Fruit fly (Drosophila melanogaster) whole organism, pupa: ENCODE measurements around the gene CG34001.
A peak's percentile ranks its signal among the peaks of the same experiment; 100 is the strongest.

Experiments used
- CG10348 ChIP-seq: fragments of 200-800 bp; sonication (Bioruptor generic); IDR thresholded peaks from 2 replicates; pipeline ENCODE4 v1.3.6; 2022; ENCODE audit warnings: missing biosample characterization, missing genetic modification characterization
- CG12605 ChIP-seq: fragments of 200-800 bp; sonication (Bioruptor generic); IDR thresholded peaks from 2 replicates; pipeline ENCODE4 v1.3.6; 2022; ENCODE audit warnings: missing biosample characterization, missing genetic modification characterization
- CG13204 ChIP-seq: fragments of 200-800 bp; sonication (Bioruptor generic); optimal IDR thresholded peaks from 2 replicates; lab custom pipeline; 2018; ENCODE audit warnings: missing biosample characterization, mild to moderate bottlenecking, missing genetic modification characterization, moderate library complexity
- CG14655 ChIP-seq: fragments of 200-800 bp; sonication (Bioruptor generic); optimal IDR thresholded peaks from 3 replicates; lab custom pipeline; 2017; ENCODE audit warnings: mild to moderate bottlenecking, missing biosample characterization, missing genetic modification reagents, missing genetic modification characterization
- CG15710 ChIP-seq: fragments of 200-800 bp; sonication (Bioruptor generic); optimal IDR thresholded peaks from 2 replicates; lab custom pipeline; 2018; ENCODE audit warnings: missing biosample characterization, mild to moderate bottlenecking, missing genetic modification characterization, moderate library complexity
- CG17806 ChIP-seq: fragments of 200-800 bp; sonication (Bioruptor generic); optimal IDR thresholded peaks from 2 replicates; lab custom pipeline; 2018; ENCODE audit warnings: missing biosample characterization, mild to moderate bottlenecking, missing genetic modification characterization, moderate library complexity
- CG32121 ChIP-seq: fragments of 200-800 bp; sonication (Bioruptor generic); IDR thresholded peaks from 2 replicates; pipeline ENCODE4 v1.3.6; 2022; ENCODE audit warnings: missing biosample characterization, missing genetic modification characterization
- CG34367 ChIP-seq: fragments of 200-800 bp; sonication (Bioruptor generic); optimal IDR thresholded peaks from 2 replicates; lab custom pipeline; 2018; ENCODE audit warnings: missing biosample characterization, mild to moderate bottlenecking, missing genetic modification characterization
- CG4496 ChIP-seq: fragments of 200-800 bp; sonication (Bioruptor generic); IDR thresholded peaks from 3 replicates; pipeline ENCODE4 v1.3.6; 2022; ENCODE audit warnings: missing biosample characterization, missing genetic modification characterization
- CG8159 ChIP-seq: fragments of 200-800 bp; sonication (Bioruptor generic); optimal IDR thresholded peaks from 3 replicates; lab custom pipeline; 2018; ENCODE audit warnings: missing biosample characterization, mild to moderate bottlenecking, missing genetic modification characterization, moderate library complexity
- CG8301 ChIP-seq: fragments of 200-800 bp; sonication (Bioruptor generic); optimal IDR thresholded peaks from 2 replicates; lab custom pipeline; 2018; ENCODE audit warnings: missing biosample characterization, mild to moderate bottlenecking, missing genetic modification characterization
- CG9948 ChIP-seq: fragments of 200-800 bp; sonication (Bioruptor generic); optimal IDR thresholded peaks from 2 replicates; lab custom pipeline; 2018; ENCODE audit warnings: missing biosample characterization, mild to moderate bottlenecking, missing genetic modification characterization, moderate library complexity
- D1 ChIP-seq: fragments of 200-800 bp; sonication (Bioruptor generic); optimal IDR thresholded peaks from 2 replicates; lab custom pipeline; 2018; ENCODE audit warnings: missing biosample characterization, mild to moderate bottlenecking, missing genetic modification characterization, moderate library complexity
- EcR ChIP-seq: fragments of 200-800 bp; sonication (Bioruptor generic); optimal IDR thresholded peaks from 3 replicates; lab custom pipeline; 2019; ENCODE audit warnings: missing biosample characterization, missing genetic modification characterization, mild to moderate bottlenecking, moderate library complexity, missing genetic modification reagents
- Ets98B ChIP-seq: fragments of 200-800 bp; sonication (Bioruptor generic); IDR thresholded peaks from 2 replicates; pipeline ENCODE4 v1.3.6; 2022; ENCODE audit warnings: missing biosample characterization, missing genetic modification characterization
- Pif1A ChIP-seq: fragments of 200-800 bp; sonication (Bioruptor generic); optimal IDR thresholded peaks from 3 replicates; lab custom pipeline; 2016; ENCODE audit warnings: missing biosample characterization, missing genetic modification characterization
- Pif1B ChIP-seq: fragments of 200-800 bp; sonication (Bioruptor generic); optimal IDR thresholded peaks from 3 replicates; lab custom pipeline; 2016; ENCODE audit warnings: missing biosample characterization, missing genetic modification characterization
- Snoo ChIP-seq: fragments of 200-800 bp; sonication (Bioruptor generic); optimal IDR thresholded peaks from 3 replicates; lab custom pipeline; 2017; ENCODE audit warnings: missing biosample characterization, mild to moderate bottlenecking, missing genetic modification characterization, inconsistent platforms
- fd96Ca ChIP-seq: fragments of 200-800 bp; sonication (Bioruptor generic); IDR thresholded peaks from 3 replicates; pipeline ENCODE4 v1.3.6; 2022; ENCODE audit warnings: missing biosample characterization, missing genetic modification characterization
- gl ChIP-seq: fragments of 200-800 bp; sonication (Bioruptor generic); optimal IDR thresholded peaks from 2 replicates; lab custom pipeline; 2018; ENCODE audit warnings: missing biosample characterization, mild to moderate bottlenecking, missing genetic modification characterization
- rn ChIP-seq: fragments of 200-800 bp; sonication (Bioruptor generic); IDR thresholded peaks from 2 replicates; pipeline ENCODE4 v1.3.6; 2022; ENCODE audit warnings: missing biosample characterization, missing genetic modification characterization

The CG34001 gene

dm6 chr3L:10630885-10631359 lies at the start of gene CG34001, which contains the start of the genes CG42535 and hay:
CG34001 (plus strand) TSS chr3L:10631079.
CG42535 (minus strand) TSS chr3L:10630935.
hay (plus strand) TSS chr3L:10631079.
- TF ChIP-seq CG4496 (GFP tag; lab: Robert Waterston, UW) = no peak
- no peak for TF ChIP-seq rn
- TF ChIP-seq D1 (tag; lab: Kevin White, UChicago) = peak; percentile 34

dm6 chr3L:10581688-10582288 lies 49.1 kb upstream of the CG34001 start:
- TF ChIP-seq CG9948 (tag; lab: Kevin White, UChicago) (no peak), CG10348 (no peak), CG12605 (GFP tag; lab: Robert Waterston, UW) (no peak), CG34367 (tag; lab: Kevin White, UChicago) (no peak), Snoo (no peak), CG15710 (tag; lab: Kevin White, UChicago) (no peak), CG14655 (no peak), D1 (tag; lab: Kevin White, UChicago) (no peak), fd96Ca (no peak), CG32121 (GFP tag; lab: Robert Waterston, UW) (no peak), CG8159 (no peak), CG13204 (GFP tag; lab: Kevin White, UChicago) (no peak)
- TF ChIP-seq, all 21 proteins: peak for 0

- TF ChIP-seq CG15710 (tag; lab: Kevin White, UChicago) = no peak
- no peak for TF ChIP-seq CG32121 (GFP tag; lab: Robert Waterston, UW)
- no peak for TF ChIP-seq CG17806 (tag; lab: Kevin White, UChicago)
- TF ChIP-seq CG8159 = no peak
- no peak for TF ChIP-seq rn
- no peak for TF ChIP-seq gl (tag; lab: Kevin White, UChicago)
- TF ChIP-seq CG4496 (GFP tag; lab: Robert Waterston, UW) = no peak
- no peak for TF ChIP-seq CG8301 (tag; lab: Kevin White, UChicago)
- no peak for TF ChIP-seq Pif1B
These were observed 45.9 kb upstream of the CG34001 start for dm6 chr3L:10584965-10585364.

- no peak for TF ChIP-seq CG8159
- TF ChIP-seq Snoo = no peak
- TF ChIP-seq D1 (tag; lab: Kevin White, UChicago) = no peak
- no peak for TF ChIP-seq CG9948 (tag; lab: Kevin White, UChicago)
- no peak for TF ChIP-seq EcR (GFP tag; lab: Kevin White, UChicago)
- TF ChIP-seq gl (tag; lab: Kevin White, UChicago) = no peak
- no peak for TF ChIP-seq Pif1B
- TF ChIP-seq CG13204 (GFP tag; lab: Kevin White, UChicago) = no peak
- TF ChIP-seq CG4496 (GFP tag; lab: Robert Waterston, UW) = no peak
- TF ChIP-seq rn = no peak
- no peak for TF ChIP-seq Ets98B (GFP tag; lab: Robert Waterston, UW)
- no peak for TF ChIP-seq fd96Ca
- TF ChIP-seq CG32121 (GFP tag; lab: Robert Waterston, UW) = no peak
- TF ChIP-seq CG8301 (tag; lab: Kevin White, UChicago) = no peak
- TF ChIP-seq, all 21 proteins: peak for 0
These were observed 31.4 kb upstream of the CG34001 start for dm6 chr3L:10599512-10599911.

dm6 chr3L:10623476-10623875 lies 7.4 kb upstream of the CG34001 start, which contains the start of gene CG42521:
CG42521 (minus strand) TSS chr3L:10623576.
- TF ChIP-seq EcR (GFP tag; lab: Kevin White, UChicago) = no peak

- TF ChIP-seq CG12605 (GFP tag; lab: Robert Waterston, UW) (no peak), CG14655 (no peak), Snoo (no peak), gl (tag; lab: Kevin White, UChicago) (no peak), CG34367 (tag; lab: Kevin White, UChicago) (no peak), Pif1A (GFP tag; lab: Kevin White, UChicago) (no peak), CG13204 (GFP tag; lab: Kevin White, UChicago) (no peak), CG17806 (tag; lab: Kevin White, UChicago) (no peak), CG15710 (tag; lab: Kevin White, UChicago) (no peak), CG10348 (no peak), CG8159 (no peak), CG9948 (tag; lab: Kevin White, UChicago) (no peak), fd96Ca (no peak), Pif1B (no peak), rn (no peak), EcR (GFP tag; lab: Kevin White, UChicago) (no peak)
These were observed 5.4 kb upstream of the CG34001 start, which contains the start of gene CG43127 for dm6 chr3L:10625499-10625898. CG43127 (minus strand) TSS chr3L:10625599.

- TF ChIP-seq Snoo (no peak), CG14655 (no peak), Ets98B (GFP tag; lab: Robert Waterston, UW) (no peak), CG4496 (GFP tag; lab: Robert Waterston, UW) (no peak), fd96Ca (no peak), rn (no peak), CG17806 (tag; lab: Kevin White, UChicago) (no peak), CG10348 (no peak), CG15710 (tag; lab: Kevin White, UChicago) (no peak)
These were observed 4.7 kb upstream of the CG34001 start, which contains the start of gene CG34238 for dm6 chr3L:10626199-10626598. CG34238 (plus strand) TSS chr3L:10626499.
